Worm (Caenorhabditis elegans) whole organism, L4 larva: ENCODE measurements around the gene pot-1.

Experiments used
- F10B5.3 ChIP-seq: sonication (generic microtip); optimal IDR thresholded peaks from 2 replicates; lab custom pipeline; 2016; ENCODE audit warnings: mild to moderate bottlenecking, missing genetic modification characterization, missing compliant biosample characterization
- F37D6.2 ChIP-seq: sonication (generic microtip); optimal IDR thresholded peaks from 2 replicates; lab custom pipeline; 2016; ENCODE audit warnings: mild to moderate bottlenecking, missing genetic modification characterization, missing compliant biosample characterization
- F49E8.2 ChIP-seq: sonication (generic microtip); optimal IDR thresholded peaks from 2 replicates; lab custom pipeline; 2016; ENCODE audit warnings: missing compliant biosample characterization, mild to moderate bottlenecking, missing genetic modification characterization, borderline replicate concordance
- T26A8.4 ChIP-seq: fragments of 200-800 bp; sonication (Bioruptor generic); IDR thresholded peaks from 2 replicates; pipeline ENCODE4 v1.3.6; 2022; ENCODE audit warnings: missing genetic modification characterization, missing compliant biosample characterization
- Y105C5A.15 ChIP-seq: fragments of 200-800 bp; sonication (Bioruptor generic); IDR thresholded peaks from 2 replicates; pipeline ENCODE4 v1.3.6; 2022; ENCODE audit warnings: missing genetic modification characterization, missing compliant biosample characterization
- Y48G9A.11 ChIP-seq: fragments of 200-800 bp; sonication (Bioruptor generic); IDR thresholded peaks from 2 replicates; pipeline ENCODE4 v1.3.6; 2022; ENCODE audit warnings: missing genetic modification reagents, missing genetic modification characterization, missing compliant biosample characterization
- Y75B8A.6 ChIP-seq: fragments of 200-800 bp; sonication (Bioruptor generic); IDR thresholded peaks from 2 replicates; pipeline ENCODE4 v1.3.6; 2022; ENCODE audit warnings: missing genetic modification reagents, missing genetic modification characterization, missing compliant biosample characterization
- aly-2 ChIP-seq: sonication (generic microtip); optimal IDR thresholded peaks from 2 replicates; lab custom pipeline; 2018; ENCODE audit warnings: missing biosample characterization, missing genetic modification characterization
- ama-1 ChIP-seq: fragments of 150-350 bp; optimal IDR thresholded peaks from 2 replicates; lab custom pipeline; 2014; ENCODE audit warnings: inconsistent platforms, mixed read lengths
- arid-1 ChIP-seq: fragments of 200-800 bp; sonication (Bioruptor generic); conservative IDR thresholded peaks from 2 replicates; pipeline ENCODE4 v1.3.6; 2022; ENCODE audit warnings: missing genetic modification reagents, missing genetic modification characterization, missing compliant biosample characterization
- attf-4 ChIP-seq: sonication (generic microtip); optimal IDR thresholded peaks from 3 replicates; lab custom pipeline; 2017; ENCODE audit warnings: missing biosample characterization, missing genetic modification characterization
- ceh-20 ChIP-seq: fragments of 200-800 bp; sonication (Bioruptor generic); IDR thresholded peaks from 2 replicates; pipeline ENCODE4 v1.3.6; 2022; ENCODE audit warnings: missing genetic modification reagents, missing genetic modification characterization, missing compliant biosample characterization
- ceh-62 ChIP-seq: sonication (generic microtip); optimal IDR thresholded peaks from 2 replicates; lab custom pipeline; 2017; ENCODE audit warnings: missing biosample characterization, missing genetic modification characterization
- ctbp-1 ChIP-seq: fragments of 200-800 bp; sonication (Bioruptor generic); IDR thresholded peaks from 2 replicates; pipeline ENCODE4 v1.3.6; 2022; ENCODE audit warnings: missing genetic modification reagents, missing genetic modification characterization, missing compliant biosample characterization
- daf-8 ChIP-seq: fragments of 200-800 bp; sonication (Bioruptor generic); IDR thresholded peaks from 2 replicates; pipeline ENCODE4 v1.3.6; 2022; ENCODE audit warnings: missing genetic modification characterization, missing compliant biosample characterization
- dmd-6 ChIP-seq: fragments of 200-800 bp; sonication (Bioruptor generic); IDR thresholded peaks from 2 replicates; pipeline ENCODE4 v1.3.6; 2022; ENCODE audit warnings: missing genetic modification reagents, missing genetic modification characterization, missing compliant biosample characterization
- duxl-1 ChIP-seq: sonication (generic microtip); optimal IDR thresholded peaks from 2 replicates; lab custom pipeline; 2016; ENCODE audit warnings: mild to moderate bottlenecking, missing genetic modification characterization, moderate library complexity, missing compliant biosample characterization; ENCODE audit not compliant: poor library complexity
- dve-1 ChIP-seq: sonication (generic microtip); optimal IDR thresholded peaks from 2 replicates; lab custom pipeline; 2017; ENCODE audit warnings: antibody characterized with exemption, mild to moderate bottlenecking, missing genetic modification characterization, missing compliant biosample characterization; ENCODE audit not compliant: insufficient read depth
- egl-43 ChIP-seq: fragments of 200-800 bp; sonication (Bioruptor generic); IDR thresholded peaks from 2 replicates; pipeline ENCODE4 v1.3.6; 2022; ENCODE audit warnings: missing genetic modification reagents, missing genetic modification characterization, missing compliant biosample characterization
- gei-8 ChIP-seq: fragments of 200-800 bp; sonication (Bioruptor generic); optimal IDR thresholded peaks from 2 replicates; lab custom pipeline; 2018; ENCODE audit warnings: mild to moderate bottlenecking, missing genetic modification characterization, missing compliant biosample characterization
- hlh-11 ChIP-seq: fragments of 200-800 bp; sonication (Bioruptor generic); optimal IDR thresholded peaks from 2 replicates; lab custom pipeline; 2018; ENCODE audit warnings: mild to moderate bottlenecking, missing genetic modification characterization, missing compliant biosample characterization
- hmg-1.1 ChIP-seq: fragments of 200-800 bp; sonication (Bioruptor generic); IDR thresholded peaks from 2 replicates; pipeline ENCODE4 v1.3.6; 2022; ENCODE audit warnings: missing genetic modification reagents, missing genetic modification characterization, missing compliant biosample characterization
- jun-1 ChIP-seq: fragments of 150-350 bp; optimal IDR thresholded peaks from 2 replicates; lab custom pipeline; 2014; ENCODE audit warnings: missing biosample characterization, missing genetic modification reagents, missing genetic modification characterization
- lin-13 ChIP-seq: fragments of 150-350 bp; optimal IDR thresholded peaks from 2 replicates; lab custom pipeline; 2014; ENCODE audit warnings: missing biosample characterization, missing genetic modification reagents, missing genetic modification characterization
- lin-38 ChIP-seq: fragments of 200-800 bp; sonication (Bioruptor generic); IDR thresholded peaks from 2 replicates; pipeline ENCODE4 v1.3.6; 2022; ENCODE audit warnings: missing genetic modification reagents, missing genetic modification characterization, missing compliant biosample characterization
- mdl-1 ChIP-seq, 2 experiments: fragments of 150-350 bp in 1 of 2; sonication (generic microtip) in 1 of 2; optimal IDR thresholded peaks; 2 replicates each; lab custom pipeline; 2014 to 2017; ENCODE audit warnings: missing biosample characterization in 2 of 2, missing genetic modification characterization in 2 of 2
- mdt-29 ChIP-seq: fragments of 200-800 bp; sonication (Bioruptor generic); IDR thresholded peaks from 2 replicates; pipeline ENCODE4 v1.3.6; 2022; ENCODE audit warnings: missing genetic modification reagents, missing genetic modification characterization, missing compliant biosample characterization
- mes-2 ChIP-seq: sonication (generic microtip); optimal IDR thresholded peaks from 2 replicates; lab custom pipeline; 2016; ENCODE audit warnings: missing genotype, mild to moderate bottlenecking, missing genetic modification characterization, missing compliant biosample characterization; ENCODE audit not compliant: poor library complexity, severe bottlenecking
- mxl-2 ChIP-seq: fragments of 200-800 bp; sonication (Bioruptor generic); conservative IDR thresholded peaks from 2 replicates; pipeline ENCODE4 v1.3.6; 2022; ENCODE audit warnings: missing genetic modification reagents, missing genetic modification characterization, missing compliant biosample characterization
- mxl-3 ChIP-seq: fragments of 200-800 bp; sonication (Bioruptor generic); optimal IDR thresholded peaks from 2 replicates; lab custom pipeline; 2018; ENCODE audit warnings: mild to moderate bottlenecking, missing genetic modification characterization, missing compliant biosample characterization
- nhr-102 ChIP-seq: sonication (generic microtip); optimal IDR thresholded peaks from 2 replicates; lab custom pipeline; 2016; ENCODE audit warnings: mild to moderate bottlenecking, missing genetic modification characterization, moderate library complexity, missing compliant biosample characterization
- nhr-237 ChIP-seq: sonication (generic microtip); optimal IDR thresholded peaks from 2 replicates; lab custom pipeline; 2017; ENCODE audit warnings: missing biosample characterization, missing genetic modification characterization
- nhr-25 ChIP-seq: sonication (generic microtip); optimal IDR thresholded peaks from 2 replicates; lab custom pipeline; 2017; ENCODE audit warnings: missing genetic modification characterization, mild to moderate bottlenecking, missing compliant biosample characterization, antibody characterized with exemption, moderate library complexity, borderline replicate concordance; ENCODE audit not compliant: insufficient read depth
- nhr-28 ChIP-seq: fragments of 150-350 bp; optimal IDR thresholded peaks from 2 replicates; lab custom pipeline; 2014; ENCODE audit warnings: missing biosample characterization, missing genetic modification characterization
- nhr-41 ChIP-seq: fragments of 200-800 bp; sonication (Bioruptor generic); IDR thresholded peaks from 2 replicates; pipeline ENCODE4 v1.3.6; 2022; ENCODE audit warnings: missing genetic modification reagents, missing genetic modification characterization, missing compliant biosample characterization
- nhr-76 ChIP-seq: fragments of 150-350 bp; optimal IDR thresholded peaks from 2 replicates; lab custom pipeline; 2014; ENCODE audit warnings: missing biosample characterization, missing genetic modification characterization
- pha-4 ChIP-seq, 2 experiments: fragments of 150-350 bp in 1 of 2; fragments of 200-800 bp in 1 of 2; sonication (Bioruptor generic) in 1 of 2; IDR thresholded peaks in 1 of 2; optimal IDR thresholded peaks in 1 of 2; 2 replicates each; pipeline versions ENCODE4 v1.3.6 to Lab custom; 2014 to 2022; ENCODE audit warnings: missing genetic modification characterization in 2 of 2, missing genetic modification reagents in 2 of 2, missing biosample characterization in 1 of 2, missing compliant biosample characterization in 1 of 2
- php-3 ChIP-seq: fragments of 200-800 bp; sonication (Bioruptor generic); IDR thresholded peaks from 2 replicates; pipeline ENCODE4 v1.3.6; 2022; ENCODE audit warnings: missing genetic modification reagents, missing genetic modification characterization, missing compliant biosample characterization
- set-16 ChIP-seq: fragments of 200-800 bp; sonication (Bioruptor generic); IDR thresholded peaks from 2 replicates; pipeline ENCODE4 v1.3.6; 2022; ENCODE audit warnings: missing genetic modification reagents, missing genetic modification characterization, missing compliant biosample characterization
- snpc-1.2 ChIP-seq: fragments of 200-800 bp; sonication (Bioruptor generic); IDR thresholded peaks from 2 replicates; pipeline ENCODE4 v1.3.6; 2022; ENCODE audit warnings: missing genetic modification reagents, missing genetic modification characterization, missing compliant biosample characterization
- snpc-4 ChIP-seq: fragments of 150-350 bp; optimal IDR thresholded peaks from 2 replicates; lab custom pipeline; 2014; ENCODE audit warnings: missing biosample characterization, missing genetic modification characterization
- spr-1 ChIP-seq: sonication (generic microtip); optimal IDR thresholded peaks from 2 replicates; lab custom pipeline; 2016; ENCODE audit warnings: mild to moderate bottlenecking, missing genetic modification characterization, missing compliant biosample characterization
- tag-97 ChIP-seq: fragments of 200-800 bp; sonication (Bioruptor generic); IDR thresholded peaks from 2 replicates; pipeline ENCODE4 v1.3.6; 2022; ENCODE audit warnings: missing genetic modification characterization, missing compliant biosample characterization
- tra-1 ChIP-seq: fragments of 200-800 bp; sonication (Bioruptor generic); IDR thresholded peaks from 2 replicates; pipeline ENCODE4 v1.3.6; 2022; ENCODE audit warnings: missing genetic modification reagents, missing genetic modification characterization, missing compliant biosample characterization
- unc-39 ChIP-seq: sonication (generic microtip); optimal IDR thresholded peaks from 2 replicates; lab custom pipeline; 2017; ENCODE audit warnings: missing biosample characterization, missing genetic modification characterization
- unc-62 ChIP-seq, 3 experiments: fragments of 150-350 bp in 1 of 3; sonication (generic microtip); optimal IDR thresholded peaks in 2 of 3; peaks in 1 of 3; 1 replicate in 1 of 3; 2 replicates in 2 of 3; lab custom pipeline; 2014 to 2017; ENCODE audit warnings: missing biosample characterization in 3 of 3, missing genetic modification characterization in 3 of 3, missing genetic modification reagents in 3 of 3, missing genotype in 1 of 3
- zag-1 ChIP-seq: fragments of 150-350 bp; optimal IDR thresholded peaks from 2 replicates; lab custom pipeline; 2014; ENCODE audit warnings: missing biosample characterization, missing genetic modification characterization
- zfp-3 ChIP-seq: fragments of 200-800 bp; sonication (Bioruptor generic); conservative IDR thresholded peaks from 2 replicates; pipeline ENCODE4 v1.3.6; 2022; ENCODE audit warnings: missing genetic modification reagents, missing genetic modification characterization, missing compliant biosample characterization
- zip-2 ChIP-seq: fragments of 150-350 bp; optimal IDR thresholded peaks from 2 replicates; lab custom pipeline; 2014; ENCODE audit warnings: missing biosample characterization, missing genetic modification characterization
- ztf-7 ChIP-seq: fragments of 150-350 bp; optimal IDR thresholded peaks from 2 replicates; lab custom pipeline; 2014; ENCODE audit warnings: missing biosample characterization, missing genetic modification characterization

pot-1 gene

ce11 chrIII:7142172-7142601 lies 8.7 kb upstream of the pot-1 start:
- peak; percentile 85 for TF ChIP-seq ama-1 (lab: Kevin White, UChicago)
- TF ChIP-seq mes-2 (tag; lab: Kevin White, UChicago) = peak; percentile 63
- TF ChIP-seq lin-13 (GFP tag; lab: Kevin White, UChicago) = peak; percentile 39
- TF ChIP-seq zip-2 (tag; lab: Kevin White, UChicago) = no peak
- TF ChIP-seq Y48G9A.11 (GFP tag; lab: Robert Waterston, UW) = peak; percentile 68; the same call in 1 of the 2 replicates
- peak; percentile 62 for TF ChIP-seq arid-1 (GFP tag; lab: Robert Waterston, UW)
- peak; percentile 71; the same call in 1 of the 2 replicates for TF ChIP-seq php-3 (GFP tag; lab: Robert Waterston, UW)
- no peak for TF ChIP-seq tag-97
- peak; percentile 39; the same call in 1 of the 2 replicates for TF ChIP-seq tra-1
- TF ChIP-seq aly-2 = no peak
- TF ChIP-seq ctbp-1 (GFP tag; lab: Robert Waterston, UW) = no peak
- TF ChIP-seq pha-4 (GFP tag; IDR thresholded peaks at IDR 0.05; lab: Robert Waterston, UW) = no peak
- no peak for TF ChIP-seq pha-4 (tag; optimal IDR thresholded peaks at IDR 0.05; lab: Kevin White, UChicago)
- TF ChIP-seq T26A8.4 (GFP tag; lab: Robert Waterston, UW) = peak; percentile 91
- TF ChIP-seq mdl-1 (tag; optimal IDR thresholded peaks at IDR 0.05; lab: Kevin White, UChicago) = no peak
- no peak for TF ChIP-seq ceh-62
- peak; percentile 8 for TF ChIP-seq F10B5.3 (tag; lab: Kevin White, UChicago)
- no peak for TF ChIP-seq nhr-237 (tag; lab: Kevin White, UChicago)
- TF ChIP-seq attf-4 (tag; lab: Kevin White, UChicago) = no peak
- peak; percentile 71 for TF ChIP-seq snpc-1.2
- TF ChIP-seq daf-8 (GFP tag; lab: Robert Waterston, UW) = no peak
- no peak for TF ChIP-seq zfp-3
- peak; percentile 47 for TF ChIP-seq spr-1 (tag; lab: Kevin White, UChicago)
- TF ChIP-seq mxl-2 = no peak
- no peak for TF ChIP-seq mxl-3 (GFP tag; lab: Kevin White, UChicago)
- TF ChIP-seq unc-62 (GFP tag; optimal IDR thresholded peaks at IDR 0.05 in 1 of 2; lab: Kevin White, UChicago) = peak in 1 of 2 experiments; percentile 28
- no peak for TF ChIP-seq unc-62 (tag; optimal IDR thresholded peaks at IDR 0.05; lab: Kevin White, UChicago)
- TF ChIP-seq nhr-25 (tag; lab: Kevin White, UChicago) = no peak
- no peak for TF ChIP-seq unc-39
- no peak for TF ChIP-seq jun-1
- no peak for TF ChIP-seq ztf-7 (tag; lab: Kevin White, UChicago)
- TF ChIP-seq nhr-76 (tag; lab: Kevin White, UChicago) = no peak
- TF ChIP-seq ceh-20 (GFP tag; lab: Robert Waterston, UW) = no peak
- peak; percentile 40 for TF ChIP-seq hlh-11 (tag; lab: Kevin White, UChicago)
- TF ChIP-seq nhr-41 (GFP tag; lab: Robert Waterston, UW) = 0 out of 2 replicates have a peak, but pooled peaks have one; percentile 26
- TF ChIP-seq mdt-29 (GFP tag; lab: Robert Waterston, UW) = peak; percentile 55
- TF ChIP-seq hmg-1.1 = no peak
- TF ChIP-seq Y105C5A.15 (GFP tag; lab: Robert Waterston, UW) = 0 out of 2 replicates have a peak, but pooled peaks have one; percentile 58
- TF ChIP-seq nhr-28 (tag; lab: Kevin White, UChicago) = no peak
- TF ChIP-seq egl-43 (GFP tag; lab: Robert Waterston, UW) = no peak
- TF ChIP-seq set-16 (GFP tag; lab: Robert Waterston, UW) = no peak
- no peak for TF ChIP-seq dmd-6
- TF ChIP-seq F37D6.2 (tag; lab: Kevin White, UChicago) = no peak
- no peak for TF ChIP-seq Y75B8A.6
- peak; percentile 68 for TF ChIP-seq F49E8.2
- no peak for TF ChIP-seq gei-8 (GFP tag; lab: Kevin White, UChicago)
- TF ChIP-seq nhr-102 (tag; lab: Kevin White, UChicago) = peak; percentile 55
- peak; percentile 51 for TF ChIP-seq dve-1 (tag; lab: Kevin White, UChicago)
- no peak for TF ChIP-seq zag-1
- TF ChIP-seq snpc-4 (tag; lab: Kevin White, UChicago) = peak; percentile 81
- TF ChIP-seq duxl-1 = peak; percentile 33
- peak; percentile 64 for TF ChIP-seq lin-38 (GFP tag; lab: Robert Waterston, UW)
